Fruit fly (Drosophila melanogaster) whole organism, adult: ENCODE measurements around the gene mtSSB.

ENCODE experiments used
- CG11617 ChIP-seq: fragments of 200-800 bp; sonication (Bioruptor generic); optimal IDR thresholded peaks from 2 replicates; lab custom pipeline; 2017; ENCODE audit warnings: mild to moderate bottlenecking, missing biosample characterization, missing genetic modification reagents, missing genetic modification characterization
- CG12768 ChIP-seq: fragments of 200-800 bp; sonication (Bioruptor generic); optimal IDR thresholded peaks from 2 replicates; lab custom pipeline; 2017; ENCODE audit warnings: missing biosample characterization, missing genetic modification characterization, mild to moderate bottlenecking, moderate library complexity, missing genetic modification reagents
- CG14711 ChIP-seq: fragments of 200-800 bp; sonication (Bioruptor generic); optimal IDR thresholded peaks from 2 replicates; lab custom pipeline; 2018; ENCODE audit warnings: missing biosample characterization, mild to moderate bottlenecking, missing genetic modification characterization, moderate library complexity
- CG1620 ChIP-seq: fragments of 200-800 bp; sonication (Bioruptor generic); optimal IDR thresholded peaks from 2 replicates; lab custom pipeline; 2016; ENCODE audit warnings: missing biosample characterization, missing genetic modification characterization
- CG33017 ChIP-seq: fragments of 200-800 bp; sonication (Bioruptor generic); optimal IDR thresholded peaks from 2 replicates; lab custom pipeline; 2018; ENCODE audit warnings: missing biosample characterization, mild to moderate bottlenecking, missing genetic modification characterization, moderate library complexity
- CG5204 ChIP-seq: fragments of 200-800 bp; sonication (Bioruptor generic); optimal IDR thresholded peaks from 2 replicates; lab custom pipeline; 2016; ENCODE audit warnings: missing biosample characterization, missing genetic modification characterization
- CG7045 ChIP-seq: fragments of 200-800 bp; sonication (Bioruptor generic); optimal IDR thresholded peaks from 2 replicates; lab custom pipeline; 2017; ENCODE audit warnings: missing biosample characterization, mild to moderate bottlenecking, missing genetic modification characterization
- CG7101 ChIP-seq: fragments of 200-800 bp; sonication (Bioruptor generic); optimal IDR thresholded peaks from 2 replicates; lab custom pipeline; 2018; ENCODE audit warnings: missing biosample characterization, mild to moderate bottlenecking, missing genetic modification characterization, moderate library complexity
- Clk ChIP-seq: fragments of 200-800 bp; sonication (Bioruptor generic); optimal IDR thresholded peaks from 2 replicates; lab custom pipeline; 2017; ENCODE audit warnings: missing biosample characterization, missing genetic modification characterization
- Crg-1 ChIP-seq: fragments of 200-800 bp; sonication (Bioruptor generic); optimal IDR thresholded peaks from 2 replicates; lab custom pipeline; 2016; ENCODE audit warnings: missing biosample characterization, missing genetic modification characterization
- Hr96 ChIP-seq: fragments of 200-800 bp; sonication (Bioruptor generic); optimal IDR thresholded peaks from 2 replicates; lab custom pipeline; 2016; ENCODE audit warnings: missing biosample characterization, missing genetic modification characterization
- Mnt ChIP-seq: fragments of 200-800 bp; sonication (Bioruptor generic); optimal IDR thresholded peaks from 2 replicates; lab custom pipeline; 2016; ENCODE audit warnings: missing biosample characterization, mild to moderate bottlenecking, missing genetic modification characterization
- bab1 ChIP-seq: fragments of 200-800 bp; sonication (Bioruptor generic); optimal IDR thresholded peaks from 3 replicates; lab custom pipeline; 2019; ENCODE audit warnings: missing biosample characterization, mild to moderate bottlenecking, missing genetic modification characterization, moderate library complexity
- cic ChIP-seq: fragments of 200-800 bp; sonication (Bioruptor generic); optimal IDR thresholded peaks from 2 replicates; lab custom pipeline; 2017; ENCODE audit warnings: missing biosample characterization, mild to moderate bottlenecking, missing genetic modification characterization, moderate library complexity
- cnc ChIP-seq, 2 experiments: fragments of >200 bp; optimal IDR thresholded peaks; 2 replicates each; lab custom pipeline; 2017
- kay ChIP-seq: fragments of 200-800 bp; sonication (Bioruptor generic); peaks from one replicate; lab custom pipeline; 2016; ENCODE audit warnings: missing biosample characterization, missing genetic modification characterization, borderline replicate concordance
- ovo ChIP-seq: fragments of 200-800 bp; sonication (Bioruptor generic); optimal IDR thresholded peaks from 2 replicates; lab custom pipeline; 2016; ENCODE audit warnings: missing biosample characterization, missing genetic modification characterization
- pad ChIP-seq: fragments of 200-800 bp; sonication (Bioruptor generic); optimal IDR thresholded peaks from 3 replicates; lab custom pipeline; 2017; ENCODE audit warnings: missing biosample characterization, missing genetic modification characterization, mild to moderate bottlenecking, moderate library complexity, missing genetic modification reagents
- tj ChIP-seq: fragments of 200-800 bp; sonication (Bioruptor generic); optimal IDR thresholded peaks from 3 replicates; lab custom pipeline; 2017; ENCODE audit warnings: missing biosample characterization, mild to moderate bottlenecking, missing genetic modification characterization, moderate library complexity
- toe ChIP-seq: fragments of 200-800 bp; sonication (Bioruptor generic); optimal IDR thresholded peaks from 2 replicates; lab custom pipeline; 2016; ENCODE audit warnings: missing biosample characterization, missing genetic modification characterization

Gene mtSSB

dm6 chr3R:16235941-16236712 lies 31.1 kb upstream of the mtSSB start:
- TF ChIP-seq ovo (GFP tag; lab: Kevin White, UChicago): peak; percentile 35
- peak; percentile 91 for TF ChIP-seq CG7101
- TF ChIP-seq CG5204: peak; percentile 38
- TF ChIP-seq Hr96: peak; percentile 72
- TF ChIP-seq CG33017 (tag; lab: Kevin White, UChicago): peak; percentile 92
- peak; percentile 87 for TF ChIP-seq CG14711 (tag; lab: Kevin White, UChicago)
- no peak for TF ChIP-seq Crg-1 (GFP tag; lab: Kevin White, UChicago)
- TF ChIP-seq bab1 (GFP tag; lab: Kevin White, UChicago): peak; percentile 42
- TF ChIP-seq Clk (GFP tag; lab: Kevin White, UChicago): peak; percentile 58
- TF ChIP-seq cic (GFP tag; lab: Kevin White, UChicago): peak; percentile 89
- peak; percentile 88 for TF ChIP-seq Mnt (GFP tag; lab: Kevin White, UChicago)
- TF ChIP-seq pad (GFP tag; lab: Kevin White, UChicago): no peak
- TF ChIP-seq kay (GFP tag; lab: Kevin White, UChicago): no peak
- peak; percentile 99 for TF ChIP-seq CG11617 (GFP tag; lab: Kevin White, UChicago)
- TF ChIP-seq CG1620 (GFP tag; lab: Kevin White, UChicago): peak; percentile 12
- peak; percentile 52 for TF ChIP-seq toe (GFP tag; lab: Kevin White, UChicago)
- peak; percentile 87 for TF ChIP-seq CG12768 (GFP tag; lab: Kevin White, UChicago)
- TF ChIP-seq CG7045 (GFP tag; lab: Kevin White, UChicago): peak; percentile 96
- TF ChIP-seq cnc (optimal IDR thresholded peaks at IDR 0.05; lab: Kevin White, UChicago): no peak
- peak; percentile 73 for TF ChIP-seq tj (GFP tag; lab: Kevin White, UChicago)

dm6 chr3R:16235215-16235937 lies 30.3 kb upstream of the mtSSB start:
- peak; percentile 61 for TF ChIP-seq Hr96
- TF ChIP-seq cnc (optimal IDR thresholded peaks at IDR 0.05; lab: Kevin White, UChicago): no peak
- TF ChIP-seq CG1620 (GFP tag; lab: Kevin White, UChicago): no peak
- TF ChIP-seq tj (GFP tag; lab: Kevin White, UChicago): no peak
- peak; percentile 22 for TF ChIP-seq ovo (GFP tag; lab: Kevin White, UChicago)
- no peak for TF ChIP-seq CG14711 (tag; lab: Kevin White, UChicago)
- TF ChIP-seq CG5204: no peak
- TF ChIP-seq CG7101: no peak
- peak; percentile 47 for TF ChIP-seq CG12768 (GFP tag; lab: Kevin White, UChicago)
- TF ChIP-seq Mnt (GFP tag; lab: Kevin White, UChicago): peak; percentile 75
- TF ChIP-seq CG7045 (GFP tag; lab: Kevin White, UChicago): no peak
- peak; percentile 12 for TF ChIP-seq Crg-1 (GFP tag; lab: Kevin White, UChicago)
- peak; percentile 27 for TF ChIP-seq pad (GFP tag; lab: Kevin White, UChicago)
- no peak for TF ChIP-seq CG33017 (tag; lab: Kevin White, UChicago)
- TF ChIP-seq cic (GFP tag; lab: Kevin White, UChicago): peak; percentile 91
- TF ChIP-seq CG11617 (GFP tag; lab: Kevin White, UChicago): no peak
- TF ChIP-seq toe (GFP tag; lab: Kevin White, UChicago): peak; percentile 59
- TF ChIP-seq kay (GFP tag; lab: Kevin White, UChicago): peak; percentile 95
- TF ChIP-seq Clk (GFP tag; lab: Kevin White, UChicago): peak; percentile 48
- TF ChIP-seq bab1 (GFP tag; lab: Kevin White, UChicago): peak; percentile 2

- TF ChIP-seq Hr96: no peak
- TF ChIP-seq CG7045 (GFP tag; lab: Kevin White, UChicago): no peak
- TF ChIP-seq CG7101: no peak
- no peak for TF ChIP-seq pad (GFP tag; lab: Kevin White, UChicago)
- no peak for TF ChIP-seq bab1 (GFP tag; lab: Kevin White, UChicago)
- TF ChIP-seq cic (GFP tag; lab: Kevin White, UChicago): no peak
Observed at dm6 chr3R:16234745-16235149, 29.7 kb upstream of the mtSSB start.

- TF ChIP-seq CG1620 (GFP tag; lab: Kevin White, UChicago): no peak
- no peak for TF ChIP-seq Crg-1 (GFP tag; lab: Kevin White, UChicago)
- no peak for TF ChIP-seq CG7045 (GFP tag; lab: Kevin White, UChicago)
- TF ChIP-seq CG12768 (GFP tag; lab: Kevin White, UChicago): no peak
- TF ChIP-seq Clk (GFP tag; lab: Kevin White, UChicago): no peak
- no peak for TF ChIP-seq Mnt (GFP tag; lab: Kevin White, UChicago)
Observed at dm6 chr3R:16234298-16234697, 29.2 kb upstream of the mtSSB start.

- TF ChIP-seq bab1 (GFP tag; lab: Kevin White, UChicago) (no peak), Hr96 (no peak), CG14711 (tag; lab: Kevin White, UChicago) (no peak), toe (GFP tag; lab: Kevin White, UChicago) (no peak), CG5204 (no peak), Mnt (GFP tag; lab: Kevin White, UChicago) (no peak), cnc (optimal IDR thresholded peaks at IDR 0.05; lab: Kevin White, UChicago) (no peak), tj (GFP tag; lab: Kevin White, UChicago) (no peak), Clk (GFP tag; lab: Kevin White, UChicago) (no peak)
Observed at dm6 chr3R:16232569-16232968, 27.5 kb upstream of the mtSSB start.
